Worm (Caenorhabditis elegans) whole organism, late embryonic: ENCODE data around the gene srh-214.

Experiments
- C08G9.2 ChIP-seq: sonication (generic microtip); optimal IDR thresholded peaks from 2 replicates; lab custom pipeline; 2016; ENCODE audit warnings: mild to moderate bottlenecking, missing genetic modification characterization, moderate library complexity, missing compliant biosample characterization
- ceh-34 ChIP-seq: sonication (generic microtip); optimal IDR thresholded peaks from 2 replicates; lab custom pipeline; 2016; ENCODE audit warnings: mild to moderate bottlenecking, missing genetic modification characterization, missing compliant biosample characterization
- ceh-6 ChIP-seq: fragments of 200-800 bp; sonication (Bioruptor generic); optimal IDR thresholded peaks from 2 replicates; lab custom pipeline; 2018; ENCODE audit warnings: mild to moderate bottlenecking, missing genetic modification characterization, missing compliant biosample characterization
- madf-2 ChIP-seq: sonication (generic microtip); optimal IDR thresholded peaks from 2 replicates; lab custom pipeline; 2017; ENCODE audit warnings: missing genetic modification characterization, missing compliant biosample characterization
- nhr-232 ChIP-seq: sonication (generic microtip); optimal IDR thresholded peaks from 2 replicates; lab custom pipeline; 2016; ENCODE audit warnings: missing genetic modification characterization, missing compliant biosample characterization
- pax-1 ChIP-seq: fragments of 150-350 bp; optimal IDR thresholded peaks from 2 replicates; lab custom pipeline; 2014; ENCODE audit warnings: missing biosample characterization, missing genetic modification characterization
- ref-2 ChIP-seq: sonication (generic microtip); optimal IDR thresholded peaks from 2 replicates; lab custom pipeline; 2016; ENCODE audit warnings: missing genetic modification characterization, missing compliant biosample characterization
- rnt-1 ChIP-seq: sonication (generic microtip); optimal IDR thresholded peaks from 2 replicates; lab custom pipeline; 2016; ENCODE audit warnings: missing genetic modification characterization, missing compliant biosample characterization
- unc-42 ChIP-seq: sonication (generic microtip); optimal IDR thresholded peaks from 2 replicates; lab custom pipeline; 2016; ENCODE audit warnings: missing genotype, missing genetic modification characterization, missing compliant biosample characterization
- ztf-16 ChIP-seq: sonication (generic microtip); optimal IDR thresholded peaks from 2 replicates; lab custom pipeline; 2017; ENCODE audit warnings: missing genetic modification characterization, missing compliant biosample characterization

The srh-214 gene

ce11 chrV:16778540-16779280 is 50.8 kb downstream of the srh-214 start:
- no peak for TF ChIP-seq unc-42 (tag; lab: Kevin White, UChicago)
- no peak for TF ChIP-seq rnt-1 (tag; lab: Kevin White, UChicago)
- TF ChIP-seq ceh-34 (tag; lab: Kevin White, UChicago), result no peak
- no peak for TF ChIP-seq ref-2 (tag; lab: Kevin White, UChicago)
- TF ChIP-seq nhr-232 (tag; lab: Kevin White, UChicago), result no peak
- no peak for TF ChIP-seq madf-2 (tag; lab: Kevin White, UChicago)
- TF ChIP-seq C08G9.2, result no peak
- TF ChIP-seq ztf-16 (tag; lab: Kevin White, UChicago), result no peak
- TF ChIP-seq pax-1 (tag; lab: Kevin White, UChicago), result no peak
- TF ChIP-seq ceh-6 (GFP tag; lab: Kevin White, UChicago), result no peak
